Worm (Caenorhabditis elegans) whole organism, early embryonic: ENCODE results near the gene pkg-2.

Source experiments
- ama-1 ChIP-seq: fragments of 150-350 bp; optimal IDR thresholded peaks from 2 replicates; lab custom pipeline; 2014
- ceh-36 ChIP-seq: sonication (generic microtip); optimal IDR thresholded peaks from 2 replicates; lab custom pipeline; 2016; ENCODE audit warnings: missing genetic modification characterization, inconsistent platforms, missing compliant biosample characterization
- hnd-1 ChIP-seq: sonication (generic microtip); optimal IDR thresholded peaks from 2 replicates; lab custom pipeline; 2016; ENCODE audit warnings: missing genetic modification characterization, missing compliant biosample characterization
- sea-1 ChIP-seq: fragments of 200-800 bp; sonication (Bioruptor generic); conservative IDR thresholded peaks from 2 replicates; pipeline ENCODE4 v1.3.6; 2022; ENCODE audit warnings: missing genetic modification characterization, missing compliant biosample characterization
- tbx-11 ChIP-seq: fragments of 200-800 bp; sonication (Bioruptor generic); IDR thresholded peaks from 2 replicates; pipeline ENCODE4 v1.3.6; 2022; ENCODE audit warnings: missing genetic modification characterization, missing compliant biosample characterization

- TF ChIP-seq ama-1 (lab: Kevin White, UChicago) (no peak), hnd-1 (no peak), tbx-11 (GFP tag; lab: Robert Waterston, UW) (no peak), ceh-36 (tag; lab: Kevin White, UChicago) (no peak), sea-1 (GFP tag; lab: Robert Waterston, UW) (no peak)
Measured at ce11 chrIV:8526579-8526978, 5.9 kb downstream of the pkg-2 start.
